Fruit fly (Drosophila melanogaster) Kc167 (cell line): ENCODE measurements around the gene CG7606.

Source experiments
- Sin3A ChIP-seq: fragments of >200 bp; optimal IDR thresholded peaks from 2 replicates; lab custom pipeline; 2018; ENCODE audit warnings: missing external identifiers
- h ChIP-seq: fragments of >200 bp; optimal IDR thresholded peaks from 3 replicates; lab custom pipeline; 2018; ENCODE audit warnings: missing external identifiers
- ttk ChIP-seq: sonication (Bioruptor generic); optimal IDR thresholded peaks from 2 replicates; lab custom pipeline; 2017; ENCODE audit warnings: missing external identifiers

dm6 chr3R:17599695-17600094, 3.4 kb downstream of the CG7606 start:
- TF ChIP-seq h (lab: Kevin White, UChicago), result no peak
- TF ChIP-seq ttk (lab: Kevin White, UChicago), result no peak
- TF ChIP-seq Sin3A (lab: Kevin White, UChicago), result no peak
